Fruit fly (Drosophila melanogaster): ENCODE data around the gene Sgs1.
A peak's percentile ranks its signal among the peaks of the same experiment; 100 is the strongest.

The Sgs1 gene

dm6 chr2L:4945300-4945699 is 8.1 kb downstream of the Sgs1 start, which contains the start of the genes mRpL24 and betaggt-I (continued):
- peak; percentile 93 for TF ChIP-seq dac (GFP tag; optimal IDR thresholded peaks at IDR 0.05)
- TF ChIP-seq OdsH (GFP tag; optimal IDR thresholded peaks at IDR 0.05): peak; percentile 98
- peak; percentile 95 for TF ChIP-seq achi (GFP tag; optimal IDR thresholded peaks at IDR 0.05)
- TF ChIP-seq CG6808 (GFP tag; optimal IDR thresholded peaks at IDR 0.05): peak; percentile 90
- peak; percentile 98 for TF ChIP-seq CG10631 (GFP tag; optimal IDR thresholded peaks at IDR 0.05)
- TF ChIP-seq CG8119 (GFP tag; IDR thresholded peaks at IDR 0.05): peak; percentile 95
- peak; percentile 98 for TF ChIP-seq esn (GFP tag; optimal IDR thresholded peaks at IDR 0.05)
- peak; percentile 90 for TF ChIP-seq Ets21C (GFP tag; optimal IDR thresholded peaks at IDR 0.05)
- TF ChIP-seq CG32006 (GFP tag; optimal IDR thresholded peaks at IDR 0.05): peak; percentile 97
- peak; percentile 92 for TF ChIP-seq CG11902 (GFP tag; optimal IDR thresholded peaks at IDR 0.05)
- TF ChIP-seq topi (GFP tag; optimal IDR thresholded peaks at IDR 0.05): peak; percentile 96
- peak; percentile 89 for TF ChIP-seq CG11762 (GFP tag; optimal IDR thresholded peaks at IDR 0.05; ENCODE audit: insufficient read depth)
- peak; percentile 99 for TF ChIP-seq eg (GFP tag; IDR thresholded peaks at IDR 0.05)
- TF ChIP-seq Sox15 (GFP tag; optimal IDR thresholded peaks at IDR 0.05): peak; percentile 96
- peak; percentile 91 for TF ChIP-seq CG1621 (tag; optimal IDR thresholded peaks at IDR 0.05)
- peak; percentile 94 for TF ChIP-seq Eip75B (GFP tag; optimal IDR thresholded peaks at IDR 0.05)
- TF ChIP-seq Hr38 (GFP tag; optimal IDR thresholded peaks at IDR 0.05): no peak
- peak; percentile 97 for TF ChIP-seq lz (GFP tag; optimal IDR thresholded peaks at IDR 0.05)
- peak; percentile 95 for TF ChIP-seq Met (GFP tag; optimal IDR thresholded peaks at IDR 0.05)
- peak; percentile 90 for TF ChIP-seq Hr39 (GFP tag; optimal IDR thresholded peaks at IDR 0.05)
- peak; percentile 94 for TF ChIP-seq Lpt (GFP tag; optimal IDR thresholded peaks at IDR 0.05)
- TF ChIP-seq Smox (GFP tag; optimal IDR thresholded peaks at IDR 0.05): peak; percentile 95
- peak; percentile 97 for TF ChIP-seq CG15336 (GFP tag; IDR thresholded peaks at IDR 0.05)
- peak; percentile 96 for TF ChIP-seq svp (GFP tag)

dm6 chr2L:4949453-4950045 is 12.3 kb downstream of the Sgs1 start, which contains the start of gene jet:
Gene jet (minus strand): TSS chr2L:4949784.
- TF ChIP-seq salr (GFP tag; optimal IDR thresholded peaks at IDR 0.05) (no peak), fkh (GFP tag; optimal IDR thresholded peaks at IDR 0.05) (peak; percentile 63), achi (GFP tag; optimal IDR thresholded peaks at IDR 0.05) (no peak), ss (GFP tag; optimal IDR thresholded peaks at IDR 0.05) (no peak), Smox (GFP tag; optimal IDR thresholded peaks at IDR 0.05) (no peak), CG8319 (GFP tag; optimal IDR thresholded peaks at IDR 0.05) (peak; percentile 91), CG9139 (GFP tag; optimal IDR thresholded peaks at IDR 0.05) (no peak), Sox15 (GFP tag; optimal IDR thresholded peaks at IDR 0.05) (no peak), Eip93F (GFP tag; optimal IDR thresholded peaks at IDR 0.05) (no peak)

dm6 chr2L:4950667-4951066 is 13.5 kb downstream of the Sgs1 start, which contains the start of gene Jon25Biii:
Gene Jon25Biii (minus strand): TSS chr2L:4950767.
- TF ChIP-seq pdm3 (GFP tag; optimal IDR thresholded peaks at IDR 0.05) (no peak), CG6854 (GFP tag; optimal IDR thresholded peaks at IDR 0.05) (no peak), Eip93F (GFP tag; optimal IDR thresholded peaks at IDR 0.05) (no peak), vri (GFP tag; optimal IDR thresholded peaks at IDR 0.05) (no peak), fd59A (GFP tag; optimal IDR thresholded peaks at IDR 0.05) (no peak), dsx (GFP tag; optimal IDR thresholded peaks at IDR 0.05; ENCODE audit: poor library complexity, severe bottlenecking) (no peak), CG3919 (GFP tag; optimal IDR thresholded peaks at IDR 0.05) (no peak), acj6 (GFP tag; optimal IDR thresholded peaks at IDR 0.05) (no peak), esn (GFP tag; optimal IDR thresholded peaks at IDR 0.05) (no peak), CG6792 (GFP tag; optimal IDR thresholded peaks at IDR 0.05) (no peak), CG6808 (GFP tag; optimal IDR thresholded peaks at IDR 0.05) (no peak), CG8119 (GFP tag; IDR thresholded peaks at IDR 0.05) (no peak), Blimp-1 (GFP tag; optimal IDR thresholded peaks at IDR 0.05) (no peak)
